Worm (Caenorhabditis elegans): ENCODE measurements around the gene Y43F8B.22.
A peak's percentile ranks its signal among the peaks of the same experiment; 100 is the strongest.

The Y43F8B.22 gene

ce11 chrV:19522551-19523137, 40.0 kb downstream of the Y43F8B.22 start (continued):
- TF ChIP-seq ceh-24 (tag; optimal IDR thresholded peaks at IDR 0.05) (peak; percentile 12), ceh-34 (tag; optimal IDR thresholded peaks at IDR 0.05) (peak; percentile 89), ceh-2 (tag; optimal IDR thresholded peaks at IDR 0.05) (peak; percentile 43), ceh-22 (tag; optimal IDR thresholded peaks at IDR 0.05) (no peak), npax-4 (tag; optimal IDR thresholded peaks at IDR 0.05) (no peak), pag-3 (tag; optimal IDR thresholded peaks at IDR 0.05; ENCODE audit: borderline replicate concordance) (peak; percentile 11), nfya-1 (tag; optimal IDR thresholded peaks at IDR 0.05) (peak; percentile 92), sox-4 (tag; optimal IDR thresholded peaks at IDR 0.05) (peak; percentile 21), pqm-1 (tag; optimal IDR thresholded peaks at IDR 0.05) (no peak), nhr-232 (tag; optimal IDR thresholded peaks at IDR 0.05) (no peak), dve-1 (tag; optimal IDR thresholded peaks at IDR 0.05) (peak; percentile 68), ceh-48 (tag; optimal IDR thresholded peaks at IDR 0.05) (no peak), ceh-19 (GFP tag; optimal IDR thresholded peaks at IDR 0.05) (peak; percentile 75), unc-42 (tag; optimal IDR thresholded peaks at IDR 0.05) (peak; percentile 50), ahr-1 (tag; optimal IDR thresholded peaks at IDR 0.05) (no peak), pha-2 (tag; optimal IDR thresholded peaks at IDR 0.05) (peak; percentile 90), sdc-2 (tag; optimal IDR thresholded peaks at IDR 0.05) (no peak), Y22D7AL.16 (tag; optimal IDR thresholded peaks at IDR 0.05) (peak; percentile 17), hlh-6 (tag; optimal IDR thresholded peaks at IDR 0.05) (no peak), madf-2 (tag; optimal IDR thresholded peaks at IDR 0.05) (peak; percentile 63), dmd-4 (tag; optimal IDR thresholded peaks at IDR 0.05; ENCODE audit: borderline replicate concordance) (peak; percentile 37), ceh-30 (tag; optimal IDR thresholded peaks at IDR 0.05) (peak; percentile 52), T23F11.4 (GFP tag; optimal IDR thresholded peaks at IDR 0.05) (peak; percentile 70), pax-1 (tag; optimal IDR thresholded peaks at IDR 0.05) (peak; percentile 70), tbx-7 (tag; optimal IDR thresholded peaks at IDR 0.05) (peak; percentile 40), ceh-31 (tag; optimal IDR thresholded peaks at IDR 0.05) (peak; percentile 81), elt-4 (tag; optimal IDR thresholded peaks at IDR 0.05) (no peak), ceh-45 (GFP tag; IDR thresholded peaks at IDR 0.05) (no peak)

DNA sequence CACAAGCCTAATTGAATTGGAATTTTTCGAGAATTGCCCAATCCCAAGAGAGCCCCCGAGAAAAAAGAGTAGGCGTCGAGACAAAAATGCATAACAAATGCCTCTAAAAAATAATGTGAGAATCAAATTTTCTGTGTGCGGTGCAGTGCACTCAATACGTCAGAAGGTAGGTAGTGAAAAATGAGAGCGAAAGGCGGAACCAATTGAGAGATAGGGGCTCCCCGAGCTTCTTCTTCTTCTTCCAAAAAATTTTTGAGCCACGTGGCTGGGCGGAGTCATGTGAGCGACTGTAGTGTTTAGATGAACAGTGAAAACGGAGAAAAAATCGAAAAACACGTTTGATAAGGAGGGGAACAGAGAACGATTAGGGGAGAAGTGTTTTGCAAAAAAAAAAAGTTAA, 41.9 kb downstream of the Y43F8B.22 start:
- TF ChIP-seq ceh-24 (tag; optimal IDR thresholded peaks at IDR 0.05) (no peak), unc-42 (tag; optimal IDR thresholded peaks at IDR 0.05) (peak; percentile 31)

DNA sequence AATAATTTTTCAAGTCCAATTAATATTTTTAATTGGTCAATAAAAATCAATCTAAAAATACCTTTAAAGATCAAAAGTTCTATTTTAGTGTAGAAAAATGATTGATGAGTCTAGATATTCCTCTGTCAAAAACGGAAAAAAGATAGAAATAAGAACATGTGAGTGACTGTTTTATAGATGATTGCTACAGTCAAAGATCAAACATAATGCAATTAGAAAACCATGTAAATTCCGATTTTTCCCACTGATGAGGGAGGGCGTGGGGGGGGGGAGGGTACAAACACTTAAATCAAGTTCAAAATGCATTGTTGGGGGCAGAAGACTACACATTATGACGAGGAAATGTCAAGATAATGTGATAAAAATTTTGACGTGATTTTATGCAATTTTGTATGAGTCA, 43.6 kb downstream of the Y43F8B.22 start:
- no peak for TF ChIP-seq elt-4 (tag; optimal IDR thresholded peaks at IDR 0.05)
- no peak for TF ChIP-seq gmeb-2 (tag; optimal IDR thresholded peaks at IDR 0.05)
- no peak for TF ChIP-seq nfya-1 (tag; optimal IDR thresholded peaks at IDR 0.05)
- TF ChIP-seq ets-4 (tag; optimal IDR thresholded peaks at IDR 0.05): no peak

- no peak for TF ChIP-seq ceh-31 (tag; optimal IDR thresholded peaks at IDR 0.05)
- no peak for TF ChIP-seq mec-3 (tag; optimal IDR thresholded peaks at IDR 0.05; ENCODE audit: borderline replicate concordance)
- no peak for TF ChIP-seq sox-4 (tag; optimal IDR thresholded peaks at IDR 0.05)
- no peak for TF ChIP-seq sdc-2 (tag; optimal IDR thresholded peaks at IDR 0.05)
- peak; percentile 71 for TF ChIP-seq elt-2 (tag; optimal IDR thresholded peaks at IDR 0.05)
Observed at ce11 chrV:19527565-19527964, 44.9 kb downstream of the Y43F8B.22 start.

- TF ChIP-seq dve-1 (tag; optimal IDR thresholded peaks at IDR 0.05): peak; percentile 61
Observed at ce11 chrV:19528535-19528934, 45.9 kb downstream of the Y43F8B.22 start.

ce11 chrV:19529168-19529567, 46.5 kb downstream of the Y43F8B.22 start:
- TF ChIP-seq ceh-22 (tag; optimal IDR thresholded peaks at IDR 0.05) (no peak), unc-3 (GFP tag; conservative IDR thresholded peaks at IDR 0.05) (peak; percentile 47; the same call in 1 of the 2 replicates), unc-3 (tag; optimal IDR thresholded peaks at IDR 0.05) (no peak), ceh-48 (tag; optimal IDR thresholded peaks at IDR 0.05) (no peak), dve-1 (tag; optimal IDR thresholded peaks at IDR 0.05) (peak; percentile 17), ahr-1 (tag; optimal IDR thresholded peaks at IDR 0.05) (no peak), pha-2 (tag; optimal IDR thresholded peaks at IDR 0.05) (peak; percentile 77), ceh-14 (tag; optimal IDR thresholded peaks at IDR 0.05) (no peak), elt-2 (tag; optimal IDR thresholded peaks at IDR 0.05) (peak; percentile 40), hlh-6 (tag; optimal IDR thresholded peaks at IDR 0.05) (no peak), nhr-232 (tag; optimal IDR thresholded peaks at IDR 0.05) (no peak), sox-2 (GFP tag; IDR thresholded peaks at IDR 0.05) (peak; percentile 8; the same call in 1 of the 2 replicates), T23F11.4 (GFP tag; optimal IDR thresholded peaks at IDR 0.05) (no peak), ceh-31 (tag; optimal IDR thresholded peaks at IDR 0.05) (peak; percentile 68), eyg-1 (tag; optimal IDR thresholded peaks at IDR 0.05) (no peak), ceh-6 (GFP tag; optimal IDR thresholded peaks at IDR 0.05) (no peak), F13H6.1 (tag; optimal IDR thresholded peaks at IDR 0.05) (peak; percentile 18), ref-2 (tag; optimal IDR thresholded peaks at IDR 0.05) (peak; percentile 71), lin-11 (tag; optimal IDR thresholded peaks at IDR 0.05) (no peak), gmeb-2 (tag; optimal IDR thresholded peaks at IDR 0.05) (no peak), pax-1 (tag; optimal IDR thresholded peaks at IDR 0.05) (peak; percentile 44)

Measured in whole organism, late embryonic.